Worm (Caenorhabditis elegans): Measurements from ENCODE around the gene gadr-4.

gadr-4 gene

DNA sequence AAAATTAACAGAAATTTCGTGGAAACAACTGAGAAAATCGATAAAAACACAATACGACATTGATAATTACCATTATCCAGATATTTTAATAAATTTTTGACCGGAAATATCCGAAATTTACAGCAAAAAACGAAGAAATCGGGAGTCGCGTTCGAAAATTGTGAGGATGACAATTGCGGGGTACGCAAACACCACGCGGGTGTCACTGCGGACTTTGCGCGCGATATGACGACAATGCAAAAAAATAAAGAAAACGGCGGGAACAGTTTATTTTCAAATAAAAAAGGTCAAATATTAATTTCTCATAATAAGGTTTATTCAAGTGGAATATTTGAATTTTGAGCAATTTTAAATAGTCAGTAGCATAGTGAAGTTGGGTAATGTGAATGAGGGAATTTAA lies 18.0 kb downstream of the gadr-4 start, which contains the start of gene rpn-11 (continued):
- peak; percentile 59; the same call in 1 of the 2 replicates for TF ChIP-seq madf-9 (GFP tag; conservative IDR thresholded peaks at IDR 0.05)
- no peak for TF ChIP-seq lin-1 (GFP tag; IDR thresholded peaks at IDR 0.05)
- TF ChIP-seq F26F4.8 (GFP tag; conservative IDR thresholded peaks at IDR 0.05), result no peak
- peak; percentile 88 for TF ChIP-seq T26A8.4 (GFP tag; IDR thresholded peaks at IDR 0.05)
- TF ChIP-seq nhr-28 (tag; optimal IDR thresholded peaks at IDR 0.05), result peak; percentile 41
- peak; percentile 46 for TF ChIP-seq ztf-7 (tag; optimal IDR thresholded peaks at IDR 0.05)
- TF ChIP-seq unc-62 (GFP tag; optimal IDR thresholded peaks at IDR 0.05 in 1 of 2), result no peak
- TF ChIP-seq unc-62 (tag; optimal IDR thresholded peaks at IDR 0.05), result no peak
- TF ChIP-seq nhr-77 (tag; optimal IDR thresholded peaks at IDR 0.05), result peak; percentile 66
- TF ChIP-seq zip-2 (tag; optimal IDR thresholded peaks at IDR 0.05), result no peak
- peak; percentile 61 for TF ChIP-seq ceh-20 (GFP tag; IDR thresholded peaks at IDR 0.05)
- TF ChIP-seq dpl-1 (GFP tag; optimal IDR thresholded peaks at IDR 0.05), result peak; percentile 97
- no peak for TF ChIP-seq snpc-1.2 (GFP tag; IDR thresholded peaks at IDR 0.05)
- no peak for TF ChIP-seq ceh-32 (tag; optimal IDR thresholded peaks at IDR 0.05; ENCODE audit: poor library complexity)
- no peak for TF ChIP-seq madf-5 (GFP tag; IDR thresholded peaks at IDR 0.05)
- TF ChIP-seq aly-2 (tag; optimal IDR thresholded peaks at IDR 0.05), result no peak
- no peak for TF ChIP-seq lir-3 (tag; optimal IDR thresholded peaks at IDR 0.05)
- TF ChIP-seq F44E2.7 (GFP tag; IDR thresholded peaks at IDR 0.05), result no peak
- no peak for TF ChIP-seq unc-39 (tag; optimal IDR thresholded peaks at IDR 0.05)
- no peak for TF ChIP-seq snpc-4 (tag; optimal IDR thresholded peaks at IDR 0.05)
- peak; percentile 70 for TF ChIP-seq nhr-25 (tag; optimal IDR thresholded peaks at IDR 0.05; ENCODE audit: borderline replicate concordance, insufficient read depth)
- peak; percentile 81 for TF ChIP-seq lin-13 (GFP tag; optimal IDR thresholded peaks at IDR 0.05)
- TF ChIP-seq dmd-9 (GFP tag; IDR thresholded peaks at IDR 0.05), result no peak
- no peak for TF ChIP-seq lin-39 (tag; optimal IDR thresholded peaks at IDR 0.05)
- no peak for TF ChIP-seq gei-8 (GFP tag; optimal IDR thresholded peaks at IDR 0.05)
- peak; percentile 59; the same call in 1 of the 2 replicates for TF ChIP-seq pha-4 (GFP tag; IDR thresholded peaks at IDR 0.05)
- TF ChIP-seq pha-4 (tag; optimal IDR thresholded peaks at IDR 0.05), result no peak
- TF ChIP-seq lin-15B (tag; optimal IDR thresholded peaks at IDR 0.05), result no peak
- 0 out of 2 replicates have a peak, but pooled peaks have one; percentile 52 for TF ChIP-seq egl-43 (GFP tag; IDR thresholded peaks at IDR 0.05)
- TF ChIP-seq ceh-44 (GFP tag; IDR thresholded peaks at IDR 0.05), result no peak
- TF ChIP-seq spr-1 (tag; optimal IDR thresholded peaks at IDR 0.05), result peak; percentile 50
- no peak for TF ChIP-seq egl-27 (tag; optimal IDR thresholded peaks at IDR 0.05)
- TF ChIP-seq zfp-2 (tag; optimal IDR thresholded peaks at IDR 0.05), result peak; percentile 64
- peak; percentile 54 for TF ChIP-seq jun-1 (tag; optimal IDR thresholded peaks at IDR 0.05)
- no peak for TF ChIP-seq skn-1 (tag; optimal IDR thresholded peaks at IDR 0.05)
- TF ChIP-seq ceh-28 (tag; optimal IDR thresholded peaks at IDR 0.05), result no peak
- TF ChIP-seq dve-1 (tag; optimal IDR thresholded peaks at IDR 0.05; ENCODE audit: insufficient read depth), result peak; percentile 77
- TF ChIP-seq mep-1 (tag; optimal IDR thresholded peaks at IDR 0.05), result peak; percentile 85
- TF ChIP-seq dmd-8 (GFP tag; IDR thresholded peaks at IDR 0.05), result no peak
- TF ChIP-seq ctbp-1 (GFP tag; IDR thresholded peaks at IDR 0.05), result peak; percentile 41; the same call in 1 of the 2 replicates
- TF ChIP-seq ceh-82 (tag; optimal IDR thresholded peaks at IDR 0.05), result no peak
- peak; percentile 92 for TF ChIP-seq zfp-3 (GFP tag; conservative IDR thresholded peaks at IDR 0.05)
- TF ChIP-seq arid-1 (GFP tag; conservative IDR thresholded peaks at IDR 0.05), result no peak
- peak; percentile 42 for TF ChIP-seq ama-1 (optimal IDR thresholded peaks at IDR 0.05)
- TF ChIP-seq nhr-10 (tag; optimal IDR thresholded peaks at IDR 0.05), result no peak
- TF ChIP-seq hlh-30 (tag; optimal IDR thresholded peaks at IDR 0.05; ENCODE audit: insufficient read depth), result peak; percentile 77
- TF ChIP-seq nhr-41 (GFP tag; IDR thresholded peaks at IDR 0.05), result no peak
- 0 out of 2 replicates have a peak, but pooled peaks have one; percentile 39 for TF ChIP-seq daf-19 (GFP tag; conservative IDR thresholded peaks at IDR 0.05)
- TF ChIP-seq set-16 (GFP tag; IDR thresholded peaks at IDR 0.05), result no peak
- peak; percentile 82 for TF ChIP-seq duxl-1 (tag; optimal IDR thresholded peaks at IDR 0.05; ENCODE audit: poor library complexity)
- TF ChIP-seq F49E8.2 (tag; optimal IDR thresholded peaks at IDR 0.05; ENCODE audit: borderline replicate concordance), result no peak
- peak; percentile 96 for TF ChIP-seq aha-1 (tag)
